Worm (Caenorhabditis elegans) whole organism, L1 larva: ENCODE results near the gene C03C10.2.

Source experiments
- F16B12.6 ChIP-seq: fragments of 150-350 bp; optimal IDR thresholded peaks from 2 replicates; lab custom pipeline; 2014; ENCODE audit warnings: missing biosample characterization, missing genetic modification characterization
- ama-1 ChIP-seq: fragments of 150-350 bp; optimal IDR thresholded peaks from 2 replicates; lab custom pipeline; 2014
- ceh-8 ChIP-seq: fragments of 200-800 bp; sonication (Bioruptor generic); optimal IDR thresholded peaks from 2 replicates; lab custom pipeline; 2018; ENCODE audit warnings: mild to moderate bottlenecking, missing genetic modification characterization, moderate library complexity, missing compliant biosample characterization
- ceh-82 ChIP-seq, 3 experiments: fragments of 150-350 bp in 1 of 3; sonication (generic microtip) in 2 of 3; optimal IDR thresholded peaks; 2 replicates each; lab custom pipeline; 2014 to 2017; ENCODE audit warnings: missing biosample characterization in 3 of 3, missing genetic modification characterization in 3 of 3
- dpl-1 ChIP-seq, 3 experiments: fragments of 150-350 bp in 2 of 3; sonication (generic microtip) in 1 of 3; optimal IDR thresholded peaks; 2 replicates each; lab custom pipeline; 2014 to 2017; ENCODE audit warnings: missing biosample characterization in 3 of 3, missing genetic modification characterization in 3 of 3, missing genetic modification reagents in 3 of 3
- dsc-1 ChIP-seq: sonication (generic microtip); optimal IDR thresholded peaks from 2 replicates; lab custom pipeline; 2016; ENCODE audit warnings: mild to moderate bottlenecking, missing genetic modification characterization, missing compliant biosample characterization
- efl-3 ChIP-seq: fragments of 200-800 bp; sonication (Bioruptor generic); optimal IDR thresholded peaks from 2 replicates; lab custom pipeline; 2018; ENCODE audit warnings: mild to moderate bottlenecking, missing genetic modification characterization, missing compliant biosample characterization
- egl-13 ChIP-seq: sonication (generic microtip); optimal IDR thresholded peaks from 2 replicates; lab custom pipeline; 2016; ENCODE audit warnings: missing genotype, missing genetic modification reagents, missing genetic modification characterization, missing compliant biosample characterization
- elt-3 ChIP-seq, 6 experiments: fragments of 150-350 bp in 1 of 6; sonication (generic microtip); optimal IDR thresholded peaks; 2 replicates each; lab custom pipeline; 2017 to 2018; ENCODE audit warnings: missing biosample characterization in 6 of 6, missing genetic modification characterization in 6 of 6, inconsistent platforms in 1 of 6
- ets-5 ChIP-seq: fragments of 200-800 bp; sonication (Bioruptor generic); IDR thresholded peaks from 2 replicates; pipeline ENCODE4 v1.3.6; 2022; ENCODE audit warnings: missing genetic modification characterization, missing compliant biosample characterization
- fkh-10 ChIP-seq: sonication (generic microtip); optimal IDR thresholded peaks from 2 replicates; lab custom pipeline; 2017; ENCODE audit warnings: missing biosample characterization, missing genetic modification reagents, missing genetic modification characterization
- fkh-8 ChIP-seq: sonication (generic microtip); optimal IDR thresholded peaks from 2 replicates; lab custom pipeline; 2016; ENCODE audit warnings: mild to moderate bottlenecking, missing genetic modification characterization, missing compliant biosample characterization
- grh-1 ChIP-seq: fragments of 200-800 bp; sonication (Bioruptor generic); IDR thresholded peaks from 2 replicates; pipeline ENCODE4 v1.3.6; 2022; ENCODE audit warnings: missing genetic modification reagents, missing genetic modification characterization, missing compliant biosample characterization
- hlh-17 ChIP-seq: fragments of 200-800 bp; sonication (Bioruptor generic); optimal IDR thresholded peaks from 2 replicates; lab custom pipeline; 2018; ENCODE audit warnings: missing genetic modification characterization, mild to moderate bottlenecking, missing compliant biosample characterization, moderate library complexity, borderline replicate concordance
- hlh-4 ChIP-seq: sonication (generic microtip); optimal IDR thresholded peaks from 2 replicates; lab custom pipeline; 2016; ENCODE audit warnings: mild to moderate bottlenecking, missing genetic modification characterization, missing compliant biosample characterization
- hpl-2 ChIP-seq: fragments of 150-350 bp; optimal IDR thresholded peaks from 2 replicates; lab custom pipeline; 2014; ENCODE audit warnings: missing biosample characterization, missing genetic modification reagents, missing genetic modification characterization
- isw-1 ChIP-seq: fragments of 200-800 bp; sonication (Bioruptor generic); IDR thresholded peaks from 2 replicates; pipeline ENCODE4 v1.3.6; 2022; ENCODE audit warnings: missing genetic modification characterization, missing compliant biosample characterization
- lin-13 ChIP-seq: fragments of 150-350 bp; optimal IDR thresholded peaks from 2 replicates; lab custom pipeline; 2014; ENCODE audit warnings: missing biosample characterization, missing genetic modification reagents, missing genetic modification characterization
- lin-14 ChIP-seq: fragments of 200-800 bp; sonication (Bioruptor generic); optimal IDR thresholded peaks from 2 replicates; lab custom pipeline; 2018; ENCODE audit warnings: mild to moderate bottlenecking, missing genetic modification characterization, moderate library complexity, missing compliant biosample characterization
- lin-35 ChIP-seq, 2 experiments: fragments of 150-350 bp; optimal IDR thresholded peaks; 2 replicates each; lab custom pipeline; 2014; ENCODE audit warnings: missing biosample characterization in 2 of 2, missing genetic modification characterization in 2 of 2, missing genetic modification reagents in 2 of 2
- lin-39 ChIP-seq: fragments of 150-350 bp; optimal IDR thresholded peaks from 2 replicates; lab custom pipeline; 2014; ENCODE audit warnings: missing biosample characterization, missing genetic modification reagents, missing genetic modification characterization
- lsy-2 ChIP-seq, 2 experiments: fragments of 150-350 bp; optimal IDR thresholded peaks; 2 replicates each; lab custom pipeline; 2014; ENCODE audit warnings: missing biosample characterization in 2 of 2, missing genetic modification characterization in 2 of 2
- mab-9 ChIP-seq: fragments of 200-800 bp; sonication (Bioruptor generic); IDR thresholded peaks from 2 replicates; pipeline ENCODE4 v1.3.6; 2022; ENCODE audit warnings: missing genetic modification reagents, missing genetic modification characterization, missing compliant biosample characterization
- nhr-11 ChIP-seq: fragments of 150-350 bp; optimal IDR thresholded peaks from 2 replicates; lab custom pipeline; 2014; ENCODE audit warnings: missing biosample characterization, missing genetic modification characterization
- nhr-19 ChIP-seq: fragments of 200-800 bp; sonication (Bioruptor generic); conservative IDR thresholded peaks from 2 replicates; pipeline ENCODE4 v1.3.6; 2022; ENCODE audit warnings: missing genetic modification characterization, missing compliant biosample characterization
- nhr-47 ChIP-seq: sonication (generic microtip); optimal IDR thresholded peaks from 2 replicates; lab custom pipeline; 2016; ENCODE audit warnings: mild to moderate bottlenecking, missing genetic modification characterization, moderate library complexity, missing compliant biosample characterization
- nhr-71 ChIP-seq: sonication (generic microtip); optimal IDR thresholded peaks from 2 replicates; lab custom pipeline; 2016; ENCODE audit warnings: mild to moderate bottlenecking, missing genetic modification characterization, moderate library complexity, missing compliant biosample characterization
- nhr-76 ChIP-seq: sonication (generic microtip); optimal IDR thresholded peaks from 2 replicates; lab custom pipeline; 2017; ENCODE audit warnings: missing biosample characterization, missing genetic modification characterization
- nhr-84 ChIP-seq: sonication (generic microtip); optimal IDR thresholded peaks from 2 replicates; lab custom pipeline; 2017; ENCODE audit warnings: missing biosample characterization, missing genetic modification characterization
- nhr-85 ChIP-seq: sonication (generic microtip); peaks from one replicate; lab custom pipeline; 2016; ENCODE audit warnings: missing genetic modification characterization, inconsistent platforms, missing compliant biosample characterization
- pax-3 ChIP-seq: fragments of 200-800 bp; sonication (Bioruptor generic); optimal IDR thresholded peaks from 2 replicates; lab custom pipeline; 2018; ENCODE audit warnings: mild to moderate bottlenecking, missing genetic modification characterization, moderate library complexity, missing compliant biosample characterization
- rnt-1 ChIP-seq: sonication (generic microtip); optimal IDR thresholded peaks from 2 replicates; lab custom pipeline; 2016; ENCODE audit warnings: mild to moderate bottlenecking, missing genetic modification characterization, moderate library complexity, missing compliant biosample characterization
- snpc-4 ChIP-seq: fragments of 150-350 bp; optimal IDR thresholded peaks from 2 replicates; lab custom pipeline; 2014; ENCODE audit warnings: missing biosample characterization, missing genetic modification characterization
- snu-23 ChIP-seq: sonication (generic microtip); optimal IDR thresholded peaks from 2 replicates; lab custom pipeline; 2016; ENCODE audit warnings: missing genetic modification characterization, missing compliant biosample characterization
- sptf-1 ChIP-seq: fragments of 150-350 bp; optimal IDR thresholded peaks from 2 replicates; lab custom pipeline; 2014; ENCODE audit warnings: missing biosample characterization, missing genetic modification characterization
- sup-37 ChIP-seq: fragments of 200-800 bp; sonication (Bioruptor generic); optimal IDR thresholded peaks from 2 replicates; lab custom pipeline; 2018; ENCODE audit warnings: mild to moderate bottlenecking, missing genetic modification characterization, missing compliant biosample characterization
- swsn-7 ChIP-seq: sonication (generic microtip); optimal IDR thresholded peaks from 2 replicates; lab custom pipeline; 2016; ENCODE audit warnings: missing genetic modification characterization, missing compliant biosample characterization
- tbx-2 ChIP-seq: sonication (generic microtip); optimal IDR thresholded peaks from 2 replicates; lab custom pipeline; 2016; ENCODE audit warnings: missing genetic modification characterization, missing compliant biosample characterization
- tlp-1 ChIP-seq: fragments of 150-350 bp; optimal IDR thresholded peaks from 2 replicates; lab custom pipeline; 2014; ENCODE audit warnings: missing biosample characterization, missing genetic modification characterization
- unc-130 ChIP-seq: fragments of 150-350 bp; optimal IDR thresholded peaks from 2 replicates; lab custom pipeline; 2017; ENCODE audit warnings: missing biosample characterization, missing genetic modification characterization, inconsistent platforms
- unc-30 ChIP-seq: sonication (generic microtip); optimal IDR thresholded peaks from 2 replicates; lab custom pipeline; 2017; ENCODE audit warnings: missing biosample characterization, missing genetic modification characterization
- unc-86 ChIP-seq: sonication (generic microtip); optimal IDR thresholded peaks from 2 replicates; lab custom pipeline; 2016; ENCODE audit warnings: missing genetic modification characterization, missing compliant biosample characterization
- xbp-1 ChIP-seq: sonication (generic microtip); optimal IDR thresholded peaks from 2 replicates; lab custom pipeline; 2016; ENCODE audit warnings: missing genetic modification characterization, missing compliant biosample characterization
- zip-4 ChIP-seq: fragments of 200-800 bp; sonication (Bioruptor generic); optimal IDR thresholded peaks from 2 replicates; lab custom pipeline; 2018; ENCODE audit warnings: mild to moderate bottlenecking, missing genetic modification characterization, moderate library complexity, missing compliant biosample characterization

Gene C03C10.2

ce11 chrIII:4057894-4058293 is 33.0 kb upstream of the C03C10.2 start, which contains the start of gene rcq-5 (continued):
- TF ChIP-seq efl-3 (no peak), nhr-84 (tag; lab: Kevin White, UChicago) (no peak), nhr-76 (tag; lab: Kevin White, UChicago) (no peak), unc-130 (tag; lab: Kevin White, UChicago) (no peak), rnt-1 (tag; lab: Kevin White, UChicago) (no peak), sup-37 (GFP tag; lab: Kevin White, UChicago) (no peak)
- TF ChIP-seq, all 84 proteins: peak for 10

DNA sequence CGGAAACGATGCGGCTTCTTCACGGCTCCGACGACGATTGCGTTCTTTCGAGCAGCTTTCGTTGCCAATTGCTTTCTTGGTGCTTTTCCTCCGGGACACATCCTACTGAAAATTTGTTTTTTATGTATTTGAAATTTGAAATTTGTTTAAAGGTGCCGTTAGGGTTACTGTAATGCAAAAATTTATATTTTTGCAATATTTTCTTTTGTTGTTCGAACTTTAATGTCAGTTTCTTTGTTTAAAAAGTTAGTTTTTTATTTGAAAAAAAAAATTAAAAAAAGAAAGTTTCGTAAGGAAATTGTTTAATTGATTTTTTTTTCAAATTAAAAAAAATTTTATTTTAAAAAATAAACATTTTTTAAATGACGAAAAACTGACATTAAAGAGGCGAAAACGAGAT is 32.2 kb upstream of the C03C10.2 start, which contains the start of gene his-69:
his-69 (minus strand) TSS at position 101 of the 400 bp plus-strand sequence.
- TF ChIP-seq lin-13 (GFP tag; lab: Kevin White, UChicago) (no peak), sptf-1 (no peak), nhr-11 (tag; lab: Kevin White, UChicago) (no peak), ama-1 (lab: Kevin White, UChicago) (no peak), rnt-1 (tag; lab: Kevin White, UChicago) (no peak)

ce11 chrIII:4060019-4060418 is 30.9 kb upstream of the C03C10.2 start, which contains the start of gene his-70:
TSS of gene his-70 (minus strand) at chrIII:4060119.
- TF ChIP-seq nhr-19 (GFP tag; lab: Robert Waterston, UW) (no peak), sup-37 (GFP tag; lab: Kevin White, UChicago) (no peak), egl-13 (tag; lab: Kevin White, UChicago) (no peak), grh-1 (GFP tag; lab: Robert Waterston, UW) (no peak), ama-1 (lab: Kevin White, UChicago) (no peak), unc-30 (tag; lab: Kevin White, UChicago) (no peak), tbx-2 (tag; lab: Kevin White, UChicago) (no peak), pax-3 (tag; lab: Kevin White, UChicago) (no peak), hlh-17 (no peak), fkh-8 (tag; lab: Kevin White, UChicago) (no peak)

- TF ChIP-seq hlh-4 (tag; lab: Kevin White, UChicago) (no peak), lin-35 (GFP tag; optimal IDR thresholded peaks at IDR 0.05; lab: Kevin White, UChicago) (peak in 1 of 2 experiments; percentile 50), mab-9 (GFP tag; lab: Robert Waterston, UW) (no peak), zip-4 (GFP tag; lab: Kevin White, UChicago) (no peak), xbp-1 (tag; lab: Kevin White, UChicago) (peak; percentile 26), unc-130 (tag; lab: Kevin White, UChicago) (no peak), egl-13 (tag; lab: Kevin White, UChicago) (peak; percentile 14), lsy-2 (tag; optimal IDR thresholded peaks at IDR 0.05; lab: Kevin White, UChicago) (peak in 1 of 2 experiments; percentile 49), nhr-85 (tag; lab: Kevin White, UChicago) (no peak), nhr-19 (GFP tag; lab: Robert Waterston, UW) (no peak), ceh-8 (GFP tag; lab: Kevin White, UChicago) (no peak), ama-1 (lab: Kevin White, UChicago) (no peak), hpl-2 (GFP tag; lab: Kevin White, UChicago) (no peak), dpl-1 (GFP tag; optimal IDR thresholded peaks at IDR 0.05; lab: Kevin White, UChicago) (peak in 1 of 3 experiments; percentile 39), isw-1 (GFP tag; lab: Robert Waterston, UW) (peak; percentile 43), hlh-17 (no peak), snpc-4 (tag; lab: Kevin White, UChicago) (no peak), snu-23 (peak; percentile 49), lin-14 (GFP tag; lab: Kevin White, UChicago) (peak; percentile 94), ceh-82 (tag; optimal IDR thresholded peaks at IDR 0.05; lab: Kevin White, UChicago) (peak in 2 of 3 experiments; percentile 32 to 87), elt-3 (tag; optimal IDR thresholded peaks at IDR 0.05; lab: Kevin White, UChicago) (no peak), tbx-2 (tag; lab: Kevin White, UChicago) (peak; percentile 60), F16B12.6 (tag; lab: Kevin White, UChicago) (peak; percentile 15), pax-3 (tag; lab: Kevin White, UChicago) (no peak), ets-5 (no peak), nhr-71 (tag; lab: Kevin White, UChicago) (peak; percentile 49), nhr-76 (tag; lab: Kevin White, UChicago) (no peak), dsc-1 (peak; percentile 11), lin-39 (tag; lab: Kevin White, UChicago) (no peak), swsn-7 (tag; lab: Kevin White, UChicago) (peak; percentile 58), nhr-47 (tag; lab: Kevin White, UChicago) (peak; percentile 40), tlp-1 (tag; lab: Kevin White, UChicago) (no peak), fkh-10 (GFP tag; lab: Kevin White, UChicago) (peak; percentile 15), fkh-8 (tag; lab: Kevin White, UChicago) (peak; percentile 72), unc-86 (peak; percentile 67)
Measured at ce11 chrIII:4063724-4064123, 27.1 kb upstream of the C03C10.2 start.
